Fruit fly (Drosophila melanogaster): Measurements from ENCODE around the gene dtn.

Gene dtn

dm6 chrX:6225472-6226049, at the start of gene dtn:
dtn (plus strand) TSS chrX:6225647.
- no peak for TF ChIP-seq CG13204 (GFP tag; optimal IDR thresholded peaks at IDR 0.05)
- TF ChIP-seq CG32121 (GFP tag; IDR thresholded peaks at IDR 0.05), result no peak
- no peak for TF ChIP-seq EcR (GFP tag; optimal IDR thresholded peaks at IDR 0.05)
- no peak for TF ChIP-seq CG17806 (tag; optimal IDR thresholded peaks at IDR 0.05)
- no peak for TF ChIP-seq Snoo (tag; optimal IDR thresholded peaks at IDR 0.05)
- TF ChIP-seq D1 (tag; optimal IDR thresholded peaks at IDR 0.05), result no peak
- TF ChIP-seq CG8159 (tag; optimal IDR thresholded peaks at IDR 0.05), result no peak
- TF ChIP-seq CG10348 (GFP tag; IDR thresholded peaks at IDR 0.05), result no peak

- TF ChIP-seq CG10348 (GFP tag; IDR thresholded peaks at IDR 0.05), result no peak
- no peak for TF ChIP-seq Pif1A (GFP tag; optimal IDR thresholded peaks at IDR 0.05)
- no peak for TF ChIP-seq CG32121 (GFP tag; IDR thresholded peaks at IDR 0.05)
- no peak for TF ChIP-seq CG9948 (tag; optimal IDR thresholded peaks at IDR 0.05)
- no peak for TF ChIP-seq CG13204 (GFP tag; optimal IDR thresholded peaks at IDR 0.05)
- no peak for TF ChIP-seq CG12605 (GFP tag; IDR thresholded peaks at IDR 0.05)
- TF ChIP-seq Ets98B (GFP tag; IDR thresholded peaks at IDR 0.05), result peak; percentile 48
- TF ChIP-seq CG4496 (GFP tag; IDR thresholded peaks at IDR 0.05), result peak; percentile 51; the same call in 1 of the 3 replicates
- no peak for TF ChIP-seq Snoo (tag; optimal IDR thresholded peaks at IDR 0.05)
- no peak for TF ChIP-seq CG34367 (tag; optimal IDR thresholded peaks at IDR 0.05)
- no peak for TF ChIP-seq gl (tag; optimal IDR thresholded peaks at IDR 0.05)
- no peak for TF ChIP-seq D1 (tag; optimal IDR thresholded peaks at IDR 0.05)
- no peak for TF ChIP-seq rn (GFP tag; IDR thresholded peaks at IDR 0.05)
- peak; percentile 12 for TF ChIP-seq CG15710 (tag; optimal IDR thresholded peaks at IDR 0.05)
- TF ChIP-seq EcR (GFP tag; optimal IDR thresholded peaks at IDR 0.05), result no peak
- peak; percentile 24 for TF ChIP-seq CG14655 (GFP tag; optimal IDR thresholded peaks at IDR 0.05)
- no peak for TF ChIP-seq Pif1B (GFP tag; optimal IDR thresholded peaks at IDR 0.05)
- TF ChIP-seq CG17806 (tag; optimal IDR thresholded peaks at IDR 0.05), result no peak
- TF ChIP-seq fd96Ca (GFP tag; IDR thresholded peaks at IDR 0.05), result peak; percentile 32; the same call in 1 of the 3 replicates
- peak; percentile 31 for TF ChIP-seq CG8301 (tag; optimal IDR thresholded peaks at IDR 0.05)
- no peak for TF ChIP-seq CG8159 (tag; optimal IDR thresholded peaks at IDR 0.05)
These were observed 46.0 kb upstream of the dtn start for dm6 chrX:6179428-6179827.

- no peak for TF ChIP-seq CG9948 (tag; optimal IDR thresholded peaks at IDR 0.05)
- no peak for TF ChIP-seq CG34367 (tag; optimal IDR thresholded peaks at IDR 0.05)
- no peak for TF ChIP-seq EcR (GFP tag; optimal IDR thresholded peaks at IDR 0.05)
- TF ChIP-seq Pif1A (GFP tag; optimal IDR thresholded peaks at IDR 0.05), result no peak
- no peak for TF ChIP-seq CG4496 (GFP tag; IDR thresholded peaks at IDR 0.05)
- TF ChIP-seq CG8301 (tag; optimal IDR thresholded peaks at IDR 0.05), result no peak
- no peak for TF ChIP-seq D1 (tag; optimal IDR thresholded peaks at IDR 0.05)
- no peak for TF ChIP-seq CG12605 (GFP tag; IDR thresholded peaks at IDR 0.05)
- TF ChIP-seq fd96Ca (GFP tag; IDR thresholded peaks at IDR 0.05), result no peak
- TF ChIP-seq CG14655 (GFP tag; optimal IDR thresholded peaks at IDR 0.05), result no peak
- TF ChIP-seq CG13204 (GFP tag; optimal IDR thresholded peaks at IDR 0.05), result no peak
- TF ChIP-seq Pif1B (GFP tag; optimal IDR thresholded peaks at IDR 0.05), result no peak
- TF ChIP-seq Snoo (tag; optimal IDR thresholded peaks at IDR 0.05), result no peak
- no peak for TF ChIP-seq CG8159 (tag; optimal IDR thresholded peaks at IDR 0.05)
- TF ChIP-seq gl (tag; optimal IDR thresholded peaks at IDR 0.05), result no peak
These were observed 33.1 kb upstream of the dtn start, which contains the start of gene Ca-alpha1T for dm6 chrX:6192332-6192731. Ca-alpha1T (minus strand) TSS chrX:6192483.

dm6 chrX:6193183-6193810, 32.1 kb upstream of the dtn start:
- TF ChIP-seq CG9948 (tag; optimal IDR thresholded peaks at IDR 0.05), result peak; percentile 72
- peak; percentile 11 for TF ChIP-seq gl (tag; optimal IDR thresholded peaks at IDR 0.05)
- peak; percentile 46 for TF ChIP-seq CG34367 (tag; optimal IDR thresholded peaks at IDR 0.05)
- no peak for TF ChIP-seq EcR (GFP tag; optimal IDR thresholded peaks at IDR 0.05)
- TF ChIP-seq D1 (tag; optimal IDR thresholded peaks at IDR 0.05), result peak; percentile 22
- TF ChIP-seq fd96Ca (GFP tag; IDR thresholded peaks at IDR 0.05), result peak; percentile 84
- peak; percentile 71 for TF ChIP-seq CG32121 (GFP tag; IDR thresholded peaks at IDR 0.05)
- TF ChIP-seq CG8159 (tag; optimal IDR thresholded peaks at IDR 0.05), result peak; percentile 75
- TF ChIP-seq CG13204 (GFP tag; optimal IDR thresholded peaks at IDR 0.05), result no peak
- TF ChIP-seq CG15710 (tag; optimal IDR thresholded peaks at IDR 0.05), result peak; percentile 76
- TF ChIP-seq CG8301 (tag; optimal IDR thresholded peaks at IDR 0.05), result peak; percentile 60
- TF ChIP-seq Snoo (tag; optimal IDR thresholded peaks at IDR 0.05), result no peak
- TF ChIP-seq rn (GFP tag; IDR thresholded peaks at IDR 0.05), result peak; percentile 69
- TF ChIP-seq CG14655 (GFP tag; optimal IDR thresholded peaks at IDR 0.05), result peak; percentile 74
- peak; percentile 66 for TF ChIP-seq CG17806 (tag; optimal IDR thresholded peaks at IDR 0.05)
- peak; percentile 63 for TF ChIP-seq CG10348 (GFP tag; IDR thresholded peaks at IDR 0.05)
- TF ChIP-seq Pif1A (GFP tag; optimal IDR thresholded peaks at IDR 0.05), result peak; percentile 71
- TF ChIP-seq CG12605 (GFP tag; IDR thresholded peaks at IDR 0.05), result peak; percentile 58
- peak; percentile 91 for TF ChIP-seq CG4496 (GFP tag; IDR thresholded peaks at IDR 0.05)
- TF ChIP-seq Pif1B (GFP tag; optimal IDR thresholded peaks at IDR 0.05), result peak; percentile 61
- peak; percentile 85 for TF ChIP-seq Ets98B (GFP tag; IDR thresholded peaks at IDR 0.05)

- TF ChIP-seq CG34367 (tag; optimal IDR thresholded peaks at IDR 0.05) (no peak), Snoo (tag; optimal IDR thresholded peaks at IDR 0.05) (no peak), gl (tag; optimal IDR thresholded peaks at IDR 0.05) (no peak), Pif1A (GFP tag; optimal IDR thresholded peaks at IDR 0.05) (no peak), CG17806 (tag; optimal IDR thresholded peaks at IDR 0.05) (no peak), D1 (tag; optimal IDR thresholded peaks at IDR 0.05) (no peak), CG8301 (tag; optimal IDR thresholded peaks at IDR 0.05) (no peak), rn (GFP tag; IDR thresholded peaks at IDR 0.05) (no peak), CG10348 (GFP tag; IDR thresholded peaks at IDR 0.05) (no peak), CG32121 (GFP tag; IDR thresholded peaks at IDR 0.05) (no peak), CG13204 (GFP tag; optimal IDR thresholded peaks at IDR 0.05) (no peak), Pif1B (GFP tag; optimal IDR thresholded peaks at IDR 0.05) (no peak), fd96Ca (GFP tag; IDR thresholded peaks at IDR 0.05) (no peak), CG8159 (tag; optimal IDR thresholded peaks at IDR 0.05) (no peak), CG14655 (GFP tag; optimal IDR thresholded peaks at IDR 0.05) (no peak), CG9948 (tag; optimal IDR thresholded peaks at IDR 0.05) (no peak), CG4496 (GFP tag; IDR thresholded peaks at IDR 0.05) (no peak), Ets98B (GFP tag; IDR thresholded peaks at IDR 0.05) (no peak), EcR (GFP tag; optimal IDR thresholded peaks at IDR 0.05) (no peak), CG15710 (tag; optimal IDR thresholded peaks at IDR 0.05) (no peak)
These were observed 29.1 kb upstream of the dtn start, which contains the start of gene CG32750 for dm6 chrX:6196339-6196738. CG32750 (minus strand) TSS chrX:6196439.

Measured in whole organism, pupa.